Fruit fly (Drosophila melanogaster) whole organism, pupa: ENCODE data around the gene Prosbeta3.

Experiments
- CG10348 ChIP-seq: fragments of 200-800 bp; sonication (Bioruptor generic); IDR thresholded peaks from 2 replicates; pipeline ENCODE4 v1.3.6; 2022; ENCODE audit warnings: missing biosample characterization, missing genetic modification characterization
- CG12605 ChIP-seq: fragments of 200-800 bp; sonication (Bioruptor generic); IDR thresholded peaks from 2 replicates; pipeline ENCODE4 v1.3.6; 2022; ENCODE audit warnings: missing biosample characterization, missing genetic modification characterization
- CG32121 ChIP-seq: fragments of 200-800 bp; sonication (Bioruptor generic); IDR thresholded peaks from 2 replicates; pipeline ENCODE4 v1.3.6; 2022; ENCODE audit warnings: missing biosample characterization, missing genetic modification characterization
- CG4496 ChIP-seq: fragments of 200-800 bp; sonication (Bioruptor generic); IDR thresholded peaks from 3 replicates; pipeline ENCODE4 v1.3.6; 2022; ENCODE audit warnings: missing biosample characterization, missing genetic modification characterization
- D1 ChIP-seq: fragments of 200-800 bp; sonication (Bioruptor generic); optimal IDR thresholded peaks from 2 replicates; lab custom pipeline; 2018; ENCODE audit warnings: missing biosample characterization, mild to moderate bottlenecking, missing genetic modification characterization, moderate library complexity
- EcR ChIP-seq: fragments of 200-800 bp; sonication (Bioruptor generic); optimal IDR thresholded peaks from 3 replicates; lab custom pipeline; 2019; ENCODE audit warnings: missing biosample characterization, missing genetic modification characterization, mild to moderate bottlenecking, moderate library complexity, missing genetic modification reagents
- Ets98B ChIP-seq: fragments of 200-800 bp; sonication (Bioruptor generic); IDR thresholded peaks from 2 replicates; pipeline ENCODE4 v1.3.6; 2022; ENCODE audit warnings: missing biosample characterization, missing genetic modification characterization
- Pif1B ChIP-seq: fragments of 200-800 bp; sonication (Bioruptor generic); optimal IDR thresholded peaks from 3 replicates; lab custom pipeline; 2016; ENCODE audit warnings: missing biosample characterization, missing genetic modification characterization
- rn ChIP-seq: fragments of 200-800 bp; sonication (Bioruptor generic); IDR thresholded peaks from 2 replicates; pipeline ENCODE4 v1.3.6; 2022; ENCODE audit warnings: missing biosample characterization, missing genetic modification characterization

DNA sequence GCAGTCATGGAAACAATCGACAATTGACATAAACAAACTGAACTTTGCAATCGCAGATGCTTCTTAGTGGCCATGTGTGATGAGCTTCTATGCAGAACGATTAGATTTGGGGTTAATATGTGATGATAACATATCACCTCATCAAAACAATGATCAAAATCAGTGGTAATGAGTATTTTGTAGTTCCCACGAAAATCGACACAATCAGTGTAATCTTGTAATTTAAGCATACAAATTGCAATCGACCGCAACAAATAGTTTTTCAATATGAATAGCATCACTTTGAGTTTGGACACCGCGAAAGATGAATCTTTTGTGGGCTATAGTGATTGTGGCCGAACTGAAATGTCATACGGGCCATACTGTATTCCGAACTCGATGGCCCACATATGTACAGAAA, 8.6 kb downstream of the Prosbeta3 start, which contains the start of gene CG11977:
- TF ChIP-seq D1 (tag; lab: Kevin White, UChicago) (no peak), EcR (GFP tag; lab: Kevin White, UChicago) (no peak), CG32121 (no peak), Ets98B (no peak), CG4496 (no peak), Pif1B (GFP tag; lab: Kevin White, UChicago) (no peak), CG12605 (no peak), rn (GFP tag; lab: Robert Waterston, UW) (no peak), CG10348 (no peak)
